Worm (Caenorhabditis elegans): ENCODE measurements around the gene tmem-218.

DNA sequence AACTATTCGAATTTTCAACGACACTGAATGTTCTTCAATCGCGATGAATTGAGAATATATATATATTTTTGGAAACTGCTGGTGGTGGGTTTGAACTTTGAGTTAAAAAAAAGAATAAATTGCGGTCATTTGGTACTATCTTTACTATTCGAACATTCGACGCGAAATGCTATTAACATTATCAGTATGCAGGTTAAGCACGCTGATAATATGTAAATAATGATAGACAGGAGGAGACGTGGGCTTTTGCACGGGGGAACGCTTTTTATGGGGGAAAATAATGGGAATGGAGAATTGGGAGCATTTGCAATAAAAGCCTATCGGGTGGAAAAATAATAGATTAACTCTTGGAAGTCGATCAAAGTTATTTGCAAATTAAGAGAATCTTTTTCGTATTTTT lies 10.5 kb upstream of the tmem-218 start:
- no peak for TF ChIP-seq ama-1 (optimal IDR thresholded peaks at IDR 0.05)
- no peak for TF ChIP-seq lin-39 (tag; optimal IDR thresholded peaks at IDR 0.05)
- TF ChIP-seq mep-1 (tag; optimal IDR thresholded peaks at IDR 0.05): no peak
- TF ChIP-seq pag-3 (tag; optimal IDR thresholded peaks at IDR 0.05; ENCODE audit: borderline replicate concordance, insufficient read depth): no peak
- TF ChIP-seq ceh-82 (tag; optimal IDR thresholded peaks at IDR 0.05): no peak
- TF ChIP-seq ztf-11 (tag; optimal IDR thresholded peaks at IDR 0.05): no peak
- TF ChIP-seq nhr-47 (tag; optimal IDR thresholded peaks at IDR 0.05): no peak
- no peak for TF ChIP-seq nhr-237 (tag; optimal IDR thresholded peaks at IDR 0.05)
- TF ChIP-seq lsy-2 (tag; optimal IDR thresholded peaks at IDR 0.05): no peak
- no peak for TF ChIP-seq snpc-4 (tag; optimal IDR thresholded peaks at IDR 0.05)
- no peak for TF ChIP-seq ceh-90 (tag; optimal IDR thresholded peaks at IDR 0.05)
- TF ChIP-seq hlh-17 (GFP tag; optimal IDR thresholded peaks at IDR 0.05; ENCODE audit: borderline replicate concordance): no peak
- TF ChIP-seq ceh-8 (GFP tag; optimal IDR thresholded peaks at IDR 0.05): no peak
- no peak for TF ChIP-seq egl-27 (tag; optimal IDR thresholded peaks at IDR 0.05)

All from whole organism, L1 larva.